Fruit fly (Drosophila melanogaster) whole organism, embryonic: Measurements from ENCODE around the gene CG15414.

Experiments
- BtbVII ChIP-seq: fragments of 200-800 bp; sonication (Bioruptor generic); optimal IDR thresholded peaks from 3 replicates; lab custom pipeline; 2017; ENCODE audit warnings: missing biosample characterization, mild to moderate bottlenecking, missing genetic modification characterization
- CG11723 ChIP-seq: fragments of 200-800 bp; sonication (Bioruptor generic); optimal IDR thresholded peaks from 2 replicates; lab custom pipeline; 2017; ENCODE audit warnings: missing biosample characterization, mild to moderate bottlenecking, missing genetic modification characterization
- CG12155 ChIP-seq: fragments of 200-800 bp; sonication (Bioruptor generic); optimal IDR thresholded peaks from 3 replicates; lab custom pipeline; 2016; ENCODE audit warnings: missing biosample characterization, missing genetic modification characterization
- CG13775 ChIP-seq: fragments of 200-800 bp; sonication (Bioruptor generic); optimal IDR thresholded peaks from 3 replicates; lab custom pipeline; 2017; ENCODE audit warnings: missing biosample characterization, mild to moderate bottlenecking, missing genetic modification characterization
- CG14710 ChIP-seq: fragments of 200-800 bp; sonication (Bioruptor generic); optimal IDR thresholded peaks from 3 replicates; lab custom pipeline; 2019; ENCODE audit warnings: missing biosample characterization, mild to moderate bottlenecking, missing genetic modification characterization, moderate library complexity
- CG17186 ChIP-seq: fragments of 200-800 bp; sonication (Bioruptor generic); optimal IDR thresholded peaks from 3 replicates; lab custom pipeline; 2017; ENCODE audit warnings: missing biosample characterization, missing genetic modification reagents, missing genetic modification characterization
- CG17361 ChIP-seq: fragments of 200-800 bp; sonication (Bioruptor generic); IDR thresholded peaks from 3 replicates; pipeline ENCODE4 v1.3.6; 2022; ENCODE audit warnings: missing biosample characterization, missing genetic modification characterization
- CG17912 ChIP-seq: fragments of 200-800 bp; sonication (Bioruptor generic); optimal IDR thresholded peaks from 2 replicates; lab custom pipeline; 2018; ENCODE audit warnings: missing biosample characterization, mild to moderate bottlenecking, missing genetic modification characterization
- CG1832 ChIP-seq: fragments of 200-800 bp; sonication (Bioruptor generic); optimal IDR thresholded peaks from 2 replicates; lab custom pipeline; 2017; ENCODE audit warnings: missing biosample characterization, mild to moderate bottlenecking, missing genetic modification characterization, inconsistent platforms
- CG2120 ChIP-seq: fragments of 200-800 bp; sonication (Bioruptor generic); optimal IDR thresholded peaks from 3 replicates; lab custom pipeline; 2016; ENCODE audit warnings: missing biosample characterization, missing genetic modification characterization
- CG2712 ChIP-seq: fragments of 200-800 bp; optimal IDR thresholded peaks from 3 replicates; lab custom pipeline; 2019; ENCODE audit warnings: missing biosample characterization, mild to moderate bottlenecking, missing genetic modification characterization, moderate library complexity
- CG32532 ChIP-seq: fragments of 200-800 bp; sonication (Bioruptor generic); IDR thresholded peaks from 2 replicates; pipeline ENCODE4 v1.3.6; 2022; ENCODE audit warnings: missing biosample characterization, missing genetic modification characterization
- CG4820 ChIP-seq: fragments of 200-800 bp; sonication (Bioruptor generic); optimal IDR thresholded peaks from 3 replicates; lab custom pipeline; 2016; ENCODE audit warnings: missing biosample characterization, missing genetic modification characterization
- CG8944 ChIP-seq: fragments of 200-800 bp; sonication (Bioruptor generic); optimal IDR thresholded peaks from 3 replicates; lab custom pipeline; 2016; ENCODE audit warnings: missing biosample characterization, missing genetic modification characterization
- Camta ChIP-seq: fragments of 200-800 bp; sonication (Bioruptor generic); optimal IDR thresholded peaks from 2 replicates; lab custom pipeline; 2016; ENCODE audit warnings: missing biosample characterization, missing genetic modification characterization
- D ChIP-seq, 2 experiments: fragments of 200-800 bp in 1 of 2; fragments of >200 bp in 1 of 2; sonication (Bioruptor generic) in 1 of 2; optimal IDR thresholded peaks; 2 replicates in 1 of 2; 3 replicates in 1 of 2; lab custom pipeline; 2017; ENCODE audit warnings: mild to moderate bottlenecking in 1 of 2, missing biosample characterization in 1 of 2, missing genetic modification characterization in 1 of 2, missing genetic modification reagents in 1 of 2
- D19B ChIP-seq: fragments of 200-800 bp; sonication (Bioruptor generic); optimal IDR thresholded peaks from 2 replicates; lab custom pipeline; 2017; ENCODE audit warnings: missing biosample characterization, mild to moderate bottlenecking, missing genetic modification characterization
- Dip2 ChIP-seq: fragments of 200-800 bp; sonication (Bioruptor generic); IDR thresholded peaks from 2 replicates; pipeline ENCODE4 v1.3.6; 2022; ENCODE audit warnings: missing biosample characterization, missing genetic modification characterization
- Doc2 ChIP-seq: fragments of 200-800 bp; sonication (Bioruptor generic); IDR thresholded peaks from 2 replicates; pipeline ENCODE4 v1.3.6; 2022; ENCODE audit warnings: missing biosample characterization, missing genetic modification characterization
- E2f1 ChIP-seq: fragments of 200-800 bp; sonication (Bioruptor generic); IDR thresholded peaks from 2 replicates; pipeline ENCODE4 v1.3.6; 2022; ENCODE audit warnings: missing biosample characterization, missing genetic modification characterization
- Fer2 ChIP-seq: fragments of 200-800 bp; sonication (Bioruptor generic); optimal IDR thresholded peaks from 2 replicates; lab custom pipeline; 2018; ENCODE audit warnings: missing biosample characterization, mild to moderate bottlenecking, missing genetic modification characterization, moderate library complexity
- Gsc ChIP-seq: fragments of 200-800 bp; sonication (Bioruptor generic); IDR thresholded peaks from 2 replicates; pipeline ENCODE4 v1.3.6; 2022; ENCODE audit warnings: missing biosample characterization, missing genetic modification characterization
- Lpt ChIP-seq: fragments of >200 bp; optimal IDR thresholded peaks from 2 replicates; lab custom pipeline; 2018; ENCODE audit warnings: missing biosample characterization, missing genetic modification characterization
- MBD-R2 ChIP-seq: fragments of 200-800 bp; sonication (Bioruptor generic); IDR thresholded peaks from 2 replicates; pipeline ENCODE4 v1.3.6; 2022; ENCODE audit warnings: missing biosample characterization, missing genetic modification characterization
- Max ChIP-seq: fragments of 200-800 bp; sonication (Bioruptor generic); optimal IDR thresholded peaks from 2 replicates; lab custom pipeline; 2016; ENCODE audit warnings: missing biosample characterization, mild to moderate bottlenecking, missing genetic modification characterization
- Neu2 ChIP-seq: fragments of 200-800 bp; sonication (Bioruptor generic); optimal IDR thresholded peaks from 3 replicates; lab custom pipeline; 2016; ENCODE audit warnings: missing biosample characterization, missing genetic modification characterization, borderline replicate concordance
- NfI ChIP-seq: fragments of 200-800 bp; sonication (Bioruptor generic); optimal IDR thresholded peaks from 3 replicates; lab custom pipeline; 2018; ENCODE audit warnings: missing biosample characterization, mild to moderate bottlenecking, missing genetic modification characterization, moderate library complexity
- Sry-β ChIP-seq: fragments of 200-800 bp; sonication (Bioruptor generic); optimal IDR thresholded peaks from 2 replicates; lab custom pipeline; 2018; ENCODE audit warnings: missing biosample characterization, mild to moderate bottlenecking, missing genetic modification characterization, moderate library complexity
- btn ChIP-seq: fragments of 200-800 bp; sonication (Bioruptor generic); optimal IDR thresholded peaks from 2 replicates; lab custom pipeline; 2016; ENCODE audit warnings: missing biosample characterization, missing genetic modification characterization
- dati ChIP-seq: fragments of 200-800 bp; sonication (Bioruptor generic); IDR thresholded peaks from 2 replicates; pipeline ENCODE4 v1.3.6; 2022; ENCODE audit warnings: missing biosample characterization, missing genetic modification characterization
- emc ChIP-seq: fragments of 200-800 bp; sonication (Bioruptor generic); optimal IDR thresholded peaks from 2 replicates; lab custom pipeline; 2016; ENCODE audit warnings: missing biosample characterization, missing genetic modification characterization
- gcm2 ChIP-seq: fragments of 200-800 bp; sonication (Bioruptor generic); optimal IDR thresholded peaks from 2 replicates; lab custom pipeline; 2016; ENCODE audit warnings: missing biosample characterization, missing genetic modification characterization
- grn ChIP-seq: fragments of 200-800 bp; sonication (Bioruptor generic); optimal IDR thresholded peaks from 3 replicates; lab custom pipeline; 2017; ENCODE audit warnings: missing biosample characterization, missing genetic modification characterization
- gt ChIP-seq: fragments of 200-800 bp; sonication (Bioruptor generic); IDR thresholded peaks from 2 replicates; pipeline ENCODE4 v1.3.6; 2022; ENCODE audit warnings: missing biosample characterization, missing genetic modification characterization
- kay ChIP-seq: fragments of 200-800 bp; sonication (Bioruptor generic); optimal IDR thresholded peaks from 2 replicates; lab custom pipeline; 2016; ENCODE audit warnings: missing biosample characterization, missing genetic modification characterization
- lilli ChIP-seq: fragments of 200-800 bp; sonication (Bioruptor generic); optimal IDR thresholded peaks from 3 replicates; lab custom pipeline; 2016; ENCODE audit warnings: missing biosample characterization, missing genetic modification characterization
- lola ChIP-seq, 3 experiments: fragments of >200 bp in 2 of 3; fragments of 200-800 bp in 1 of 3; sonication (Bioruptor generic) in 1 of 3; optimal IDR thresholded peaks; 2 replicates each; lab custom pipeline; 2017 to 2019; ENCODE audit warnings: missing biosample characterization in 3 of 3, missing genetic modification characterization in 3 of 3, mild to moderate bottlenecking in 1 of 3, moderate library complexity in 1 of 3
- oc ChIP-seq: fragments of 200-800 bp; sonication (Bioruptor generic); optimal IDR thresholded peaks from 2 replicates; lab custom pipeline; 2018; ENCODE audit warnings: missing biosample characterization, mild to moderate bottlenecking, missing genetic modification characterization, moderate library complexity
- pfk ChIP-seq: fragments of 200-800 bp; sonication (Bioruptor generic); optimal IDR thresholded peaks from 2 replicates; lab custom pipeline; 2018; ENCODE audit warnings: missing biosample characterization, mild to moderate bottlenecking, missing genetic modification characterization, moderate library complexity
- phol ChIP-seq: fragments of 200-800 bp; sonication (Bioruptor generic); optimal IDR thresholded peaks from 3 replicates; lab custom pipeline; 2018; ENCODE audit warnings: missing biosample characterization, mild to moderate bottlenecking, missing genetic modification characterization, moderate library complexity
- pita ChIP-seq: fragments of 200-800 bp; sonication (Bioruptor generic); optimal IDR thresholded peaks from 2 replicates; lab custom pipeline; 2017; ENCODE audit warnings: missing biosample characterization, mild to moderate bottlenecking, missing genetic modification characterization
- prd ChIP-seq, 3 experiments: fragments of >200 bp in 2 of 3; fragments of 200-800 bp in 1 of 3; sonication (Bioruptor generic) in 1 of 3; optimal IDR thresholded peaks in 2 of 3; IDR thresholded peaks in 1 of 3; 2 replicates in 2 of 3; 3 replicates in 1 of 3; pipeline versions ENCODE4 v1.3.6 to Lab custom; 2017 to 2022; ENCODE audit warnings: missing biosample characterization in 1 of 3, missing genetic modification characterization in 1 of 3
- repo ChIP-seq: fragments of 200-800 bp; sonication (Bioruptor generic); optimal IDR thresholded peaks from 2 replicates; lab custom pipeline; 2016; ENCODE audit warnings: missing biosample characterization, missing genetic modification characterization
- salm ChIP-seq: fragments of 200-800 bp; sonication (Bioruptor generic); optimal IDR thresholded peaks from 2 replicates; lab custom pipeline; 2018; ENCODE audit warnings: missing biosample characterization, mild to moderate bottlenecking, missing genetic modification characterization
- scrt ChIP-seq: fragments of 200-800 bp; sonication (Bioruptor generic); optimal IDR thresholded peaks from 2 replicates; lab custom pipeline; 2018; ENCODE audit warnings: missing biosample characterization, mild to moderate bottlenecking, missing genetic modification characterization, moderate library complexity
- tgo ChIP-seq: fragments of 200-800 bp; sonication (Bioruptor generic); IDR thresholded peaks from 3 replicates; pipeline ENCODE4 v1.3.6; 2022; ENCODE audit warnings: missing biosample characterization, missing genetic modification characterization
- tll ChIP-seq, 2 experiments: fragments of 200-800 bp in 1 of 2; fragments of >200 bp in 1 of 2; sonication (Bioruptor generic) in 1 of 2; optimal IDR thresholded peaks; 2 replicates each; lab custom pipeline; 2017 to 2019; ENCODE audit warnings: missing biosample characterization in 2 of 2, missing genetic modification characterization in 2 of 2, mild to moderate bottlenecking in 1 of 2, moderate library complexity in 1 of 2
- z ChIP-seq: fragments of 200-800 bp; sonication (Bioruptor generic); IDR thresholded peaks from 3 replicates; pipeline ENCODE4 v1.3.6; 2022; ENCODE audit warnings: missing biosample characterization, missing genetic modification characterization
- zen ChIP-seq: fragments of 200-800 bp; sonication (Bioruptor generic); optimal IDR thresholded peaks from 3 replicates; lab custom pipeline; 2018; ENCODE audit warnings: missing biosample characterization, mild to moderate bottlenecking, missing genetic modification characterization, moderate library complexity
- zen2 ChIP-seq: fragments of 200-800 bp; sonication (Bioruptor generic); IDR thresholded peaks from 3 replicates; pipeline ENCODE4 v1.3.6; 2022; ENCODE audit warnings: missing biosample characterization, missing genetic modification characterization; ENCODE audit not compliant: partially characterized antibody

CG15414 gene

dm6 chr2L:3475948-3476347, 14.9 kb downstream of the CG15414 start (continued):
- TF ChIP-seq Camta = peak; percentile 20
- TF ChIP-seq Dip2 (GFP tag; lab: Robert Waterston, UW) = no peak
- TF ChIP-seq tll (GFP tag; optimal IDR thresholded peaks at IDR 0.05; lab: Kevin White, UChicago) = no peak
- TF ChIP-seq CG14710 (tag; lab: Kevin White, UChicago) = peak; percentile 19
- TF ChIP-seq CG4820 (GFP tag; lab: Kevin White, UChicago) = peak; percentile 9
- TF ChIP-seq zen (tag; lab: Kevin White, UChicago) = no peak
- TF ChIP-seq prd (optimal IDR thresholded peaks at IDR 0.05; lab: Kevin White, UChicago) = no peak
- TF ChIP-seq prd (GFP tag; IDR thresholded peaks at IDR 0.05; lab: Robert Waterston, UW) = no peak
- peak; percentile 21 for TF ChIP-seq scrt (GFP tag; lab: Kevin White, UChicago)
- TF ChIP-seq CG11723 (GFP tag; lab: Kevin White, UChicago) = peak; percentile 37
- no peak for TF ChIP-seq dati (GFP tag; lab: Robert Waterston, UW)
- TF ChIP-seq Max = peak; percentile 29
- TF ChIP-seq Fer2 (tag; lab: Kevin White, UChicago) = peak; percentile 27
- TF ChIP-seq pfk (GFP tag; lab: Kevin White, UChicago) = no peak
- TF ChIP-seq D19B = peak; percentile 51
- TF ChIP-seq gcm2 = no peak
- peak; percentile 58; the same call in 1 of the 2 replicates for TF ChIP-seq CG32532
- TF ChIP-seq pita (GFP tag; lab: Kevin White, UChicago) = no peak
- TF ChIP-seq phol = peak; percentile 60
- 0 out of 2 replicates have a peak, but pooled peaks have one; percentile 54 for TF ChIP-seq E2f1 (GFP tag; lab: Robert Waterston, UW)
- peak; percentile 66 for TF ChIP-seq CG2712 (tag; lab: Kevin White, UChicago)
- TF ChIP-seq Gsc (GFP tag; lab: Robert Waterston, UW) = no peak
- TF ChIP-seq Doc2 (GFP tag; lab: Robert Waterston, UW) = no peak
- TF ChIP-seq zen2 (GFP tag; lab: Robert Waterston, UW) = no peak
- TF ChIP-seq CG13775 = peak; percentile 26
- no peak for TF ChIP-seq D (optimal IDR thresholded peaks at IDR 0.05; lab: Kevin White, UChicago)
- TF ChIP-seq D (GFP tag; optimal IDR thresholded peaks at IDR 0.05; lab: Kevin White, UChicago) = peak; percentile 19
- no peak for TF ChIP-seq emc (GFP tag; lab: Kevin White, UChicago)
- peak; percentile 24 for TF ChIP-seq salm (tag; lab: Kevin White, UChicago)
- no peak for TF ChIP-seq CG17186
- TF ChIP-seq kay (GFP tag; lab: Kevin White, UChicago) = peak; percentile 11
- peak; percentile 53 for TF ChIP-seq CG12155 (GFP tag; lab: Kevin White, UChicago)
- peak; percentile 72; the same call in 2 of the 3 replicates for TF ChIP-seq CG17361
- TF ChIP-seq MBD-R2 (GFP tag; lab: Robert Waterston, UW) = no peak
- peak in 1 of 3 experiments; percentile 7 for TF ChIP-seq lola (GFP tag; optimal IDR thresholded peaks at IDR 0.05; lab: Kevin White, UChicago)
- no peak for TF ChIP-seq oc (tag; lab: Kevin White, UChicago)
- TF ChIP-seq Lpt (GFP tag; lab: Kevin White, UChicago) = no peak
- TF ChIP-seq btn (GFP tag; lab: Kevin White, UChicago) = no peak
- peak; percentile 74 for TF ChIP-seq NfI
- TF ChIP-seq CG17912 (GFP tag; lab: Kevin White, UChicago) = no peak
- TF ChIP-seq BtbVII (GFP tag; lab: Kevin White, UChicago) = peak; percentile 62
- TF ChIP-seq CG1832 = no peak
- no peak for TF ChIP-seq grn (GFP tag; lab: Kevin White, UChicago)
- no peak for TF ChIP-seq gt (GFP tag; lab: Robert Waterston, UW)
- no peak for TF ChIP-seq CG8944 (GFP tag; lab: Kevin White, UChicago)
- TF ChIP-seq Sry-β (GFP tag; lab: Kevin White, UChicago) = no peak
- TF ChIP-seq Neu2 = no peak
- TF ChIP-seq lilli (GFP tag; lab: Kevin White, UChicago) = peak; percentile 71
- peak; percentile 73; the same call in 2 of the 3 replicates for TF ChIP-seq tgo (GFP tag; lab: Robert Waterston, UW)
- no peak for TF ChIP-seq z (GFP tag; lab: Robert Waterston, UW)
- no peak for TF ChIP-seq repo (GFP tag; lab: Kevin White, UChicago)
- peak; percentile 78 for TF ChIP-seq CG2120
